Worm (Caenorhabditis elegans) whole organism, L4 larva: Measurements from ENCODE around the gene ZC13.2.

Source experiments
- D1046.2 ChIP-seq: fragments of 200-800 bp; sonication (Bioruptor generic); IDR thresholded peaks from 2 replicates; pipeline ENCODE4 v1.3.6; 2022; ENCODE audit warnings: missing genetic modification characterization, missing compliant biosample characterization
- F26F4.8 ChIP-seq: fragments of 200-800 bp; sonication (Bioruptor generic); conservative IDR thresholded peaks from 2 replicates; pipeline ENCODE4 v1.3.6; 2022; ENCODE audit warnings: missing genetic modification characterization, missing compliant biosample characterization
- F44E2.7 ChIP-seq: fragments of 200-800 bp; sonication (Bioruptor generic); IDR thresholded peaks from 2 replicates; pipeline ENCODE4 v2.1.2; 2022; ENCODE audit warnings: missing genetic modification characterization, missing compliant biosample characterization
- R02D3.7 ChIP-seq: fragments of 150-350 bp; sonication (generic microtip); optimal IDR thresholded peaks from 3 replicates; lab custom pipeline; 2014; ENCODE audit warnings: missing biosample characterization, missing genetic modification characterization
- T26A8.4 ChIP-seq: fragments of 200-800 bp; sonication (Bioruptor generic); IDR thresholded peaks from 2 replicates; pipeline ENCODE4 v1.3.6; 2022; ENCODE audit warnings: missing genetic modification characterization, missing compliant biosample characterization
- ZK337.2 ChIP-seq: fragments of 200-800 bp; sonication (Bioruptor generic); IDR thresholded peaks from 2 replicates; pipeline ENCODE4 v1.3.6; 2022; ENCODE audit warnings: missing genetic modification reagents, missing genetic modification characterization, missing compliant biosample characterization
- ZK546.5 ChIP-seq, 2 experiments: sonication (generic microtip); optimal IDR thresholded peaks; 2 replicates each; lab custom pipeline; 2017; ENCODE audit warnings: missing biosample characterization in 2 of 2, missing genetic modification characterization in 2 of 2
- aha-1 ChIP-seq: fragments of 150-350 bp; peaks from one replicate; lab custom pipeline; 2014; ENCODE audit warnings: missing biosample characterization, missing genetic modification characterization
- aly-2 ChIP-seq: sonication (generic microtip); optimal IDR thresholded peaks from 2 replicates; lab custom pipeline; 2018; ENCODE audit warnings: missing biosample characterization, missing genetic modification characterization
- arid-1 ChIP-seq: fragments of 200-800 bp; sonication (Bioruptor generic); conservative IDR thresholded peaks from 2 replicates; pipeline ENCODE4 v1.3.6; 2022; ENCODE audit warnings: missing genetic modification reagents, missing genetic modification characterization, missing compliant biosample characterization
- ceh-20 ChIP-seq: fragments of 200-800 bp; sonication (Bioruptor generic); IDR thresholded peaks from 2 replicates; pipeline ENCODE4 v1.3.6; 2022; ENCODE audit warnings: missing genetic modification reagents, missing genetic modification characterization, missing compliant biosample characterization
- ceh-28 ChIP-seq: fragments of 150-350 bp; optimal IDR thresholded peaks from 2 replicates; lab custom pipeline; 2014; ENCODE audit warnings: missing biosample characterization, missing genetic modification reagents, missing genetic modification characterization
- ceh-44 ChIP-seq: fragments of 200-800 bp; sonication (Bioruptor generic); IDR thresholded peaks from 2 replicates; pipeline ENCODE4 v1.3.6; 2022; ENCODE audit warnings: missing genetic modification reagents, missing genetic modification characterization, missing compliant biosample characterization
- ceh-62 ChIP-seq: sonication (generic microtip); optimal IDR thresholded peaks from 2 replicates; lab custom pipeline; 2017; ENCODE audit warnings: missing biosample characterization, missing genetic modification characterization
- cey-2 ChIP-seq: sonication (generic microtip); optimal IDR thresholded peaks from 3 replicates; lab custom pipeline; 2017; ENCODE audit warnings: missing genetic modification characterization, mild to moderate bottlenecking, missing compliant biosample characterization, antibody characterized with exemption, borderline replicate concordance; ENCODE audit not compliant: insufficient read depth
- daf-12 ChIP-seq: fragments of 150-350 bp; optimal IDR thresholded peaks from 2 replicates; lab custom pipeline; 2014; ENCODE audit warnings: missing biosample characterization, missing genetic modification reagents, missing genetic modification characterization
- dmd-6 ChIP-seq: fragments of 200-800 bp; sonication (Bioruptor generic); IDR thresholded peaks from 2 replicates; pipeline ENCODE4 v1.3.6; 2022; ENCODE audit warnings: missing genetic modification reagents, missing genetic modification characterization, missing compliant biosample characterization
- dmd-8 ChIP-seq: fragments of 200-800 bp; sonication (Bioruptor generic); IDR thresholded peaks from 2 replicates; pipeline ENCODE4 v1.3.6; 2022; ENCODE audit warnings: missing genetic modification characterization, missing compliant biosample characterization
- dpl-1 ChIP-seq: fragments of 150-350 bp; optimal IDR thresholded peaks from 2 replicates; lab custom pipeline; 2014; ENCODE audit warnings: missing biosample characterization, missing genetic modification reagents, missing genetic modification characterization
- duxl-1 ChIP-seq: sonication (generic microtip); optimal IDR thresholded peaks from 2 replicates; lab custom pipeline; 2016; ENCODE audit warnings: mild to moderate bottlenecking, missing genetic modification characterization, moderate library complexity, missing compliant biosample characterization; ENCODE audit not compliant: poor library complexity
- hlh-30 ChIP-seq: sonication (generic microtip); optimal IDR thresholded peaks from 2 replicates; lab custom pipeline; 2017; ENCODE audit warnings: antibody characterized with exemption, mild to moderate bottlenecking, missing genetic modification characterization, missing compliant biosample characterization; ENCODE audit not compliant: insufficient read depth
- jun-1 ChIP-seq: fragments of 150-350 bp; optimal IDR thresholded peaks from 2 replicates; lab custom pipeline; 2014; ENCODE audit warnings: missing biosample characterization, missing genetic modification reagents, missing genetic modification characterization
- lin-38 ChIP-seq: fragments of 200-800 bp; sonication (Bioruptor generic); IDR thresholded peaks from 2 replicates; pipeline ENCODE4 v1.3.6; 2022; ENCODE audit warnings: missing genetic modification reagents, missing genetic modification characterization, missing compliant biosample characterization
- lin-39 ChIP-seq: fragments of 150-350 bp; optimal IDR thresholded peaks from 2 replicates; lab custom pipeline; 2014; ENCODE audit warnings: missing biosample characterization, missing genetic modification reagents, missing genetic modification characterization
- mdl-1 ChIP-seq, 2 experiments: fragments of 150-350 bp in 1 of 2; sonication (generic microtip) in 1 of 2; optimal IDR thresholded peaks; 2 replicates each; lab custom pipeline; 2014 to 2017; ENCODE audit warnings: missing biosample characterization in 2 of 2, missing genetic modification characterization in 2 of 2
- mdt-29 ChIP-seq: fragments of 200-800 bp; sonication (Bioruptor generic); IDR thresholded peaks from 2 replicates; pipeline ENCODE4 v1.3.6; 2022; ENCODE audit warnings: missing genetic modification reagents, missing genetic modification characterization, missing compliant biosample characterization
- nhr-11 ChIP-seq: fragments of 150-350 bp; optimal IDR thresholded peaks from 2 replicates; lab custom pipeline; 2014; ENCODE audit warnings: missing biosample characterization, missing genetic modification characterization
- nhr-111 ChIP-seq: fragments of 200-800 bp; sonication (Bioruptor generic); optimal IDR thresholded peaks from 2 replicates; lab custom pipeline; 2018; ENCODE audit warnings: mild to moderate bottlenecking, missing genetic modification characterization, missing compliant biosample characterization
- nhr-237 ChIP-seq: sonication (generic microtip); optimal IDR thresholded peaks from 2 replicates; lab custom pipeline; 2017; ENCODE audit warnings: missing biosample characterization, missing genetic modification characterization
- nhr-25 ChIP-seq: sonication (generic microtip); optimal IDR thresholded peaks from 2 replicates; lab custom pipeline; 2017; ENCODE audit warnings: missing genetic modification characterization, mild to moderate bottlenecking, missing compliant biosample characterization, antibody characterized with exemption, moderate library complexity, borderline replicate concordance; ENCODE audit not compliant: insufficient read depth
- nhr-28 ChIP-seq: fragments of 150-350 bp; optimal IDR thresholded peaks from 2 replicates; lab custom pipeline; 2014; ENCODE audit warnings: missing biosample characterization, missing genetic modification characterization
- nhr-76 ChIP-seq: fragments of 150-350 bp; optimal IDR thresholded peaks from 2 replicates; lab custom pipeline; 2014; ENCODE audit warnings: missing biosample characterization, missing genetic modification characterization
- pha-4 ChIP-seq, 2 experiments: fragments of 150-350 bp in 1 of 2; fragments of 200-800 bp in 1 of 2; sonication (Bioruptor generic) in 1 of 2; IDR thresholded peaks in 1 of 2; optimal IDR thresholded peaks in 1 of 2; 2 replicates each; pipeline versions ENCODE4 v1.3.6 to Lab custom; 2014 to 2022; ENCODE audit warnings: missing genetic modification characterization in 2 of 2, missing genetic modification reagents in 2 of 2, missing biosample characterization in 1 of 2, missing compliant biosample characterization in 1 of 2
- php-3 ChIP-seq: fragments of 200-800 bp; sonication (Bioruptor generic); IDR thresholded peaks from 2 replicates; pipeline ENCODE4 v1.3.6; 2022; ENCODE audit warnings: missing genetic modification reagents, missing genetic modification characterization, missing compliant biosample characterization
- sdz-12 ChIP-seq: fragments of 200-800 bp; sonication (Bioruptor generic); optimal IDR thresholded peaks from 2 replicates; lab custom pipeline; 2018; ENCODE audit warnings: mild to moderate bottlenecking, missing genetic modification characterization, missing compliant biosample characterization
- skn-1 ChIP-seq: fragments of 150-350 bp; optimal IDR thresholded peaks from 2 replicates; lab custom pipeline; 2014; ENCODE audit warnings: missing biosample characterization, missing genetic modification characterization
- snpc-4 ChIP-seq: fragments of 150-350 bp; optimal IDR thresholded peaks from 2 replicates; lab custom pipeline; 2014; ENCODE audit warnings: missing biosample characterization, missing genetic modification characterization
- spr-1 ChIP-seq: sonication (generic microtip); optimal IDR thresholded peaks from 2 replicates; lab custom pipeline; 2016; ENCODE audit warnings: mild to moderate bottlenecking, missing genetic modification characterization, missing compliant biosample characterization
- spr-3 ChIP-seq: fragments of 200-800 bp; sonication (Bioruptor generic); optimal IDR thresholded peaks from 2 replicates; lab custom pipeline; 2018; ENCODE audit warnings: mild to moderate bottlenecking, missing genetic modification characterization, missing compliant biosample characterization
- tra-1 ChIP-seq: fragments of 200-800 bp; sonication (Bioruptor generic); IDR thresholded peaks from 2 replicates; pipeline ENCODE4 v1.3.6; 2022; ENCODE audit warnings: missing genetic modification reagents, missing genetic modification characterization, missing compliant biosample characterization
- unc-130 ChIP-seq: sonication (generic microtip); optimal IDR thresholded peaks from 2 replicates; lab custom pipeline; 2016; ENCODE audit warnings: missing genetic modification reagents, missing genetic modification characterization, missing compliant biosample characterization
- unc-39 ChIP-seq: sonication (generic microtip); optimal IDR thresholded peaks from 2 replicates; lab custom pipeline; 2017; ENCODE audit warnings: missing biosample characterization, missing genetic modification characterization
- vab-7 ChIP-seq: fragments of 200-800 bp; sonication (Bioruptor generic); IDR thresholded peaks from 2 replicates; pipeline ENCODE4 v1.3.6; 2022; ENCODE audit warnings: missing genetic modification reagents, missing genetic modification characterization, missing compliant biosample characterization
- zfp-3 ChIP-seq: fragments of 200-800 bp; sonication (Bioruptor generic); conservative IDR thresholded peaks from 2 replicates; pipeline ENCODE4 v1.3.6; 2022; ENCODE audit warnings: missing genetic modification reagents, missing genetic modification characterization, missing compliant biosample characterization
- zip-2 ChIP-seq: fragments of 150-350 bp; optimal IDR thresholded peaks from 2 replicates; lab custom pipeline; 2014; ENCODE audit warnings: missing biosample characterization, missing genetic modification characterization
- ztf-11 ChIP-seq: fragments of 150-350 bp; optimal IDR thresholded peaks from 2 replicates; lab custom pipeline; 2014; ENCODE audit warnings: missing biosample characterization, missing genetic modification characterization
- ztf-7 ChIP-seq: fragments of 150-350 bp; optimal IDR thresholded peaks from 2 replicates; lab custom pipeline; 2014; ENCODE audit warnings: missing biosample characterization, missing genetic modification characterization

ZC13.2 gene

DNA sequence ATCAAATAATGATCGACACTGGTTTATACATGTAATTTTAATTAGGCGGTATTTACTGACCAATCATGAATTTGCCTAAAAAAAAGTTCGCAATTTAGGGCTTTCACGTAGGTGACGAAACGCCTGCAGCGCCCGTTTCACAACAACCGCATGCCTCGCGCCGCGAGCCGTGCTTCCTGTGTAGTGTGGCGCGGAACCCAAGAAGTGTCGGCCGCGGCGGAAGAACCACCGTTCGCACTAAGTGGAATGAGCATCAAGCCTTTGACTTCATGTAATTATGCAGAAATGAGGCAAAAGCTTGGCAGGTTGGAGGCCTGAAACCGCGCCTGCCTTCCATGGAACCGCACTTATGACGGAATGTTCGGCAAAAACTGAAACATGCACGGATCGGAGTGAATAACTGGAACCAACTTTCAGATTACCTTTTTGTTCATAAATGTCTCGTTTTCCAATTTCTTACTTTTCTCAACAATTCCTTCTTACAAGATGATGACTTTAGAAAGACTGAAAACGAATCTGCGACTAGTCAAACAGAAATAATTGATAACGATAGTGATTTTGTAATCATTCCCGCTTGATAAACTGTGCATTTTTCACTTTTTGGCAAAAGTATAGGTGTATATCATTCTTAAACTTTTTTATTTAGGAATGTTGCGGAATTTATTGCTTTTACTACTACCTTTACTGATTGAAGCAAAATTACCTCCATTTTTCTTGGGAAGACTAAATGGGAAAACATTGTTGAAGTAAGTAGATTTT is 8.3 kb upstream of the ZC13.2 start, which contains the start of gene F56F10.1 (continued):
- no peak for TF ChIP-seq daf-12 (tag; lab: Kevin White, UChicago)
- TF ChIP-seq php-3 (GFP tag; lab: Robert Waterston, UW) = no peak
- TF ChIP-seq aha-1 (tag; lab: Kevin White, UChicago) = no peak
- no peak for TF ChIP-seq F44E2.7 (GFP tag; lab: Robert Waterston, UW)
- TF ChIP-seq aly-2 (tag; lab: Kevin White, UChicago) = no peak
- TF ChIP-seq hlh-30 (tag; lab: Kevin White, UChicago) = no peak
- TF ChIP-seq sdz-12 (GFP tag; lab: Kevin White, UChicago) = no peak
- TF ChIP-seq mdt-29 (GFP tag; lab: Robert Waterston, UW) = no peak
- TF ChIP-seq unc-130 (GFP tag; lab: Kevin White, UChicago) = no peak
- TF ChIP-seq nhr-76 (tag; lab: Kevin White, UChicago) = no peak
- no peak for TF ChIP-seq ceh-62 (tag; lab: Kevin White, UChicago)
- no peak for TF ChIP-seq jun-1 (tag; lab: Kevin White, UChicago)
- TF ChIP-seq dpl-1 (GFP tag; lab: Kevin White, UChicago) = no peak
- TF ChIP-seq lin-39 (tag; lab: Kevin White, UChicago) = no peak
- no peak for TF ChIP-seq cey-2 (tag; lab: Kevin White, UChicago)
- no peak for TF ChIP-seq spr-1 (tag; lab: Kevin White, UChicago)
- no peak for TF ChIP-seq nhr-25 (tag; lab: Kevin White, UChicago)
- TF ChIP-seq T26A8.4 = no peak
- no peak for TF ChIP-seq tra-1 (GFP tag; lab: Robert Waterston, UW)
- no peak for TF ChIP-seq zip-2
- TF ChIP-seq lin-38 = no peak
- no peak for TF ChIP-seq dmd-6 (GFP tag; lab: Robert Waterston, UW)
- no peak for TF ChIP-seq ztf-11 (tag; lab: Kevin White, UChicago)
- TF ChIP-seq arid-1 (GFP tag; lab: Robert Waterston, UW) = no peak
- TF ChIP-seq spr-3 (GFP tag; lab: Kevin White, UChicago) = no peak
- TF ChIP-seq duxl-1 (tag; lab: Kevin White, UChicago) = no peak
- TF ChIP-seq ZK337.2 (GFP tag; lab: Robert Waterston, UW) = no peak
- no peak for TF ChIP-seq ceh-44 (GFP tag; lab: Robert Waterston, UW)
- TF ChIP-seq F26F4.8 = 0 out of 2 replicates have a peak, but pooled peaks have one; percentile 19
- 0 out of 2 replicates have a peak, but pooled peaks have one; percentile 34 for TF ChIP-seq vab-7
- no peak for TF ChIP-seq nhr-237 (tag; lab: Kevin White, UChicago)
- no peak for TF ChIP-seq nhr-111
- TF ChIP-seq ceh-28 (tag; lab: Kevin White, UChicago) = no peak
- no peak for TF ChIP-seq ceh-20 (GFP tag; lab: Robert Waterston, UW)
- TF ChIP-seq nhr-28 (tag; lab: Kevin White, UChicago) = peak; percentile 19
- TF ChIP-seq skn-1 (tag; lab: Kevin White, UChicago) = no peak
- peak; percentile 51 for TF ChIP-seq snpc-4 (tag; lab: Kevin White, UChicago)
- no peak for TF ChIP-seq nhr-11
- no peak for TF ChIP-seq R02D3.7 (tag; lab: Kevin White, UChicago)
- no peak for TF ChIP-seq ZK546.5 (tag; optimal IDR thresholded peaks at IDR 0.05; lab: Kevin White, UChicago)
- no peak for TF ChIP-seq unc-39 (tag; lab: Kevin White, UChicago)
- TF ChIP-seq ztf-7 (tag; lab: Kevin White, UChicago) = no peak
- no peak for TF ChIP-seq zfp-3 (GFP tag; lab: Robert Waterston, UW)
- TF ChIP-seq pha-4 (GFP tag; IDR thresholded peaks at IDR 0.05; lab: Robert Waterston, UW) = no peak
- no peak for TF ChIP-seq pha-4 (tag; optimal IDR thresholded peaks at IDR 0.05; lab: Kevin White, UChicago)
- TF ChIP-seq mdl-1 (tag; optimal IDR thresholded peaks at IDR 0.05; lab: Kevin White, UChicago) = no peak
- no peak for TF ChIP-seq dmd-8
- no peak for TF ChIP-seq D1046.2 (GFP tag; lab: Robert Waterston, UW)
- TF ChIP-seq, all 104 proteins: peak for 10
